Worm (Caenorhabditis elegans) whole organism, early embryonic: ENCODE measurements around the gene snt-5.

Experiments used
- B0310.2 ChIP-seq: sonication (generic microtip); optimal IDR thresholded peaks from 2 replicates; lab custom pipeline; 2016; ENCODE audit warnings: mild to moderate bottlenecking, missing genetic modification characterization, missing compliant biosample characterization
- F13C5.2 ChIP-seq: sonication (generic microtip); optimal IDR thresholded peaks from 2 replicates; lab custom pipeline; 2017; ENCODE audit warnings: mild to moderate bottlenecking, missing genetic modification characterization, inconsistent platforms, missing compliant biosample characterization
- aly-1 ChIP-seq: sonication (generic microtip); optimal IDR thresholded peaks from 2 replicates; lab custom pipeline; 2016; ENCODE audit warnings: missing genetic modification characterization, missing compliant biosample characterization
- ama-1 ChIP-seq: fragments of 150-350 bp; optimal IDR thresholded peaks from 2 replicates; lab custom pipeline; 2014
- ceh-13 ChIP-seq: fragments of 200-800 bp; sonication (Bioruptor generic); optimal IDR thresholded peaks from 2 replicates; lab custom pipeline; 2018; ENCODE audit warnings: mild to moderate bottlenecking, missing genetic modification characterization, missing compliant biosample characterization
- ceh-36 ChIP-seq: sonication (generic microtip); optimal IDR thresholded peaks from 2 replicates; lab custom pipeline; 2016; ENCODE audit warnings: missing genetic modification characterization, inconsistent platforms, missing compliant biosample characterization
- ets-7 ChIP-seq: sonication (generic microtip); optimal IDR thresholded peaks from 2 replicates; lab custom pipeline; 2016; ENCODE audit warnings: missing genotype, missing genetic modification characterization, missing compliant biosample characterization
- flt-1 ChIP-seq: fragments of 200-800 bp; sonication (Bioruptor generic); IDR thresholded peaks from 2 replicates; pipeline ENCODE4 v1.3.6; 2022; ENCODE audit warnings: missing genetic modification characterization, missing compliant biosample characterization
- hmbx-1 ChIP-seq: sonication (generic microtip); optimal IDR thresholded peaks from 2 replicates; lab custom pipeline; 2016; ENCODE audit warnings: mild to moderate bottlenecking, missing genetic modification characterization, missing compliant biosample characterization
- hmg-4 ChIP-seq: fragments of 200-800 bp; sonication (Bioruptor generic); optimal IDR thresholded peaks from 2 replicates; lab custom pipeline; 2018; ENCODE audit warnings: mild to moderate bottlenecking, missing genetic modification characterization, missing compliant biosample characterization
- hnd-1 ChIP-seq: sonication (generic microtip); optimal IDR thresholded peaks from 2 replicates; lab custom pipeline; 2016; ENCODE audit warnings: missing genetic modification characterization, missing compliant biosample characterization
- pes-1 ChIP-seq: fragments of 200-800 bp; sonication (Bioruptor generic); IDR thresholded peaks from 2 replicates; pipeline ENCODE4 v1.3.6; 2022; ENCODE audit warnings: missing genetic modification reagents, missing genetic modification characterization, missing compliant biosample characterization
- scrt-1 ChIP-seq: fragments of 200-800 bp; sonication (Bioruptor generic); IDR thresholded peaks from 2 replicates; pipeline ENCODE4 v1.3.6; 2022; ENCODE audit warnings: missing genetic modification characterization, missing compliant biosample characterization
- sea-1 ChIP-seq: fragments of 200-800 bp; sonication (Bioruptor generic); conservative IDR thresholded peaks from 2 replicates; pipeline ENCODE4 v1.3.6; 2022; ENCODE audit warnings: missing genetic modification characterization, missing compliant biosample characterization
- tbx-11 ChIP-seq: fragments of 200-800 bp; sonication (Bioruptor generic); IDR thresholded peaks from 2 replicates; pipeline ENCODE4 v1.3.6; 2022; ENCODE audit warnings: missing genetic modification characterization, missing compliant biosample characterization
- tbx-37 ChIP-seq: fragments of 200-800 bp; sonication (Bioruptor generic); conservative IDR thresholded peaks from 2 replicates; pipeline ENCODE4 v1.3.6; 2022; ENCODE audit warnings: missing genetic modification reagents, missing genetic modification characterization, missing compliant biosample characterization
- tra-4 ChIP-seq: sonication (generic microtip); optimal IDR thresholded peaks from 2 replicates; lab custom pipeline; 2017; ENCODE audit warnings: missing genetic modification characterization, missing compliant biosample characterization

The snt-5 gene

ce11 chrV:1358051-1358450 lies 53.3 kb downstream of the snt-5 start, which contains the start of gene Y75B7AL.2:
TSS of gene Y75B7AL.2 (minus strand) at chrV:1358151.
- no peak for TF ChIP-seq tbx-11
- no peak for TF ChIP-seq tbx-37 (GFP tag; lab: Robert Waterston, UW)
- TF ChIP-seq B0310.2 (tag; lab: Kevin White, UChicago), result no peak
- no peak for TF ChIP-seq ceh-13
- no peak for TF ChIP-seq ceh-36 (tag; lab: Kevin White, UChicago)
- TF ChIP-seq sea-1, result no peak
- TF ChIP-seq pes-1 (GFP tag; lab: Robert Waterston, UW), result no peak

ce11 chrV:1355297-1355696 lies 56.1 kb downstream of the snt-5 start:
- TF ChIP-seq tbx-37 (GFP tag; lab: Robert Waterston, UW) (no peak), hmbx-1 (tag; lab: Kevin White, UChicago) (no peak), F13C5.2 (tag; lab: Kevin White, UChicago) (no peak), ceh-36 (tag; lab: Kevin White, UChicago) (no peak), scrt-1 (no peak), sea-1 (no peak), ceh-13 (no peak), ets-7 (tag; lab: Kevin White, UChicago) (no peak), pes-1 (GFP tag; lab: Robert Waterston, UW) (no peak), tbx-11 (no peak)

ce11 chrV:1352321-1352720 lies 59.0 kb downstream of the snt-5 start:
- no peak for TF ChIP-seq pes-1 (GFP tag; lab: Robert Waterston, UW)
- no peak for TF ChIP-seq ceh-13
- TF ChIP-seq hnd-1 (tag; lab: Kevin White, UChicago), result no peak
- no peak for TF ChIP-seq hmg-4
- TF ChIP-seq ama-1 (lab: Kevin White, UChicago), result no peak
- no peak for TF ChIP-seq scrt-1
- TF ChIP-seq tbx-37 (GFP tag; lab: Robert Waterston, UW), result no peak
- no peak for TF ChIP-seq ceh-36 (tag; lab: Kevin White, UChicago)
- TF ChIP-seq tra-4, result no peak
- no peak for TF ChIP-seq ets-7 (tag; lab: Kevin White, UChicago)
- no peak for TF ChIP-seq B0310.2 (tag; lab: Kevin White, UChicago)
- no peak for TF ChIP-seq sea-1
- no peak for TF ChIP-seq F13C5.2 (tag; lab: Kevin White, UChicago)

ce11 chrV:1351826-1352225 lies 59.5 kb downstream of the snt-5 start, which contains the start of gene glb-33:
TSS of gene glb-33 (plus strand) at chrV:1352126.
- TF ChIP-seq ets-7 (tag; lab: Kevin White, UChicago), result no peak
- TF ChIP-seq hmbx-1 (tag; lab: Kevin White, UChicago), result no peak
- no peak for TF ChIP-seq flt-1
- no peak for TF ChIP-seq pes-1 (GFP tag; lab: Robert Waterston, UW)
- TF ChIP-seq ama-1 (lab: Kevin White, UChicago), result no peak
- TF ChIP-seq sea-1, result no peak
- no peak for TF ChIP-seq ceh-13
- TF ChIP-seq F13C5.2 (tag; lab: Kevin White, UChicago), result no peak
- no peak for TF ChIP-seq tbx-11
- TF ChIP-seq tra-4, result no peak
- no peak for TF ChIP-seq aly-1
- no peak for TF ChIP-seq tbx-37 (GFP tag; lab: Robert Waterston, UW)
- TF ChIP-seq ceh-36 (tag; lab: Kevin White, UChicago), result no peak

- TF ChIP-seq ceh-36 (tag; lab: Kevin White, UChicago), result no peak
- TF ChIP-seq F13C5.2 (tag; lab: Kevin White, UChicago), result no peak
- no peak for TF ChIP-seq scrt-1
- TF ChIP-seq ama-1 (lab: Kevin White, UChicago), result no peak
- no peak for TF ChIP-seq pes-1 (GFP tag; lab: Robert Waterston, UW)
- no peak for TF ChIP-seq tbx-37 (GFP tag; lab: Robert Waterston, UW)
- TF ChIP-seq tbx-11, result no peak
- TF ChIP-seq sea-1, result no peak
- TF ChIP-seq ets-7 (tag; lab: Kevin White, UChicago), result no peak
- TF ChIP-seq flt-1, result no peak
- TF ChIP-seq tra-4, result no peak
- TF ChIP-seq hmbx-1 (tag; lab: Kevin White, UChicago), result no peak
- no peak for TF ChIP-seq hnd-1 (tag; lab: Kevin White, UChicago)
- TF ChIP-seq B0310.2 (tag; lab: Kevin White, UChicago), result no peak
- no peak for TF ChIP-seq hmg-4
- no peak for TF ChIP-seq aly-1
- no peak for TF ChIP-seq ceh-13
Observed at ce11 chrV:1349802-1350201, 61.6 kb downstream of the snt-5 start.
